Fruit fly (Drosophila melanogaster): ENCODE results near the gene Cpr31A.

dm6 chr2L:10032415-10032814, 21.6 kb upstream of the Cpr31A start, which contains the start of gene obst-B:
- TF ChIP-seq CTCF (optimal IDR thresholded peaks at IDR 0.05) (no peak), CG8478 (optimal IDR thresholded peaks at IDR 0.05) (no peak)

Data from S2 (cell line).